Fruit fly (Drosophila melanogaster): ENCODE results near the gene CG31988.

- TF ChIP-seq sv (GFP tag; optimal IDR thresholded peaks at IDR 0.05) = no peak
- TF ChIP-seq ey (GFP tag; optimal IDR thresholded peaks at IDR 0.05) = no peak
- TF ChIP-seq psq (GFP tag; optimal IDR thresholded peaks at IDR 0.05) = no peak
- TF ChIP-seq fru (GFP tag; optimal IDR thresholded peaks at IDR 0.05) = no peak
- TF ChIP-seq Rel (GFP tag; optimal IDR thresholded peaks at IDR 0.05) = no peak
- peak; percentile 13 for TF ChIP-seq Rel (tag; optimal IDR thresholded peaks at IDR 0.05)
- no peak for TF ChIP-seq sage (GFP tag; optimal IDR thresholded peaks at IDR 0.05)
- peak; percentile 35 for TF ChIP-seq rgr (GFP tag; optimal IDR thresholded peaks at IDR 0.05)
- no peak for TF ChIP-seq h (GFP tag; optimal IDR thresholded peaks at IDR 0.05)
- TF ChIP-seq usp (GFP tag; optimal IDR thresholded peaks at IDR 0.05) = no peak
- no peak for TF ChIP-seq dl (GFP tag; optimal IDR thresholded peaks at IDR 0.05; ENCODE audit: insufficient read depth in 1 of 2, partially characterized antibody in 2 of 2)
- TF ChIP-seq br (GFP tag; optimal IDR thresholded peaks at IDR 0.05) = no peak
- TF ChIP-seq Myc (optimal IDR thresholded peaks at IDR 0.05) = no peak
- TF ChIP-seq OdsH (GFP tag; optimal IDR thresholded peaks at IDR 0.05) = no peak
- TF ChIP-seq CG9705 (GFP tag; optimal IDR thresholded peaks at IDR 0.05) = no peak
These were observed 39.7 kb downstream of the CG31988 start, which contains the start of gene Nbr for dm6 chr2L:21162875-21163274.

Data from whole organism, wandering third instar larva.